Worm (Caenorhabditis elegans): ENCODE data around the gene col-99.

Gene col-99

ce11 chrIV:128525-128924, 19.2 kb downstream of the col-99 start:
- no peak for TF ChIP-seq sma-3 (GFP tag; optimal IDR thresholded peaks at IDR 0.05)
- TF ChIP-seq dmd-4 (tag; optimal IDR thresholded peaks at IDR 0.05) = no peak
- no peak for TF ChIP-seq ztf-11 (tag; optimal IDR thresholded peaks at IDR 0.05)
- TF ChIP-seq nhr-23 (tag; optimal IDR thresholded peaks at IDR 0.05) = no peak

- TF ChIP-seq nhr-12 (tag; optimal IDR thresholded peaks at IDR 0.05) (no peak), ceh-82 (tag; optimal IDR thresholded peaks at IDR 0.05) (no peak), ama-1 (optimal IDR thresholded peaks at IDR 0.05) (no peak), ceh-16 (tag; optimal IDR thresholded peaks at IDR 0.05) (no peak), zag-1 (tag; optimal IDR thresholded peaks at IDR 0.05) (peak; percentile 19), elt-1 (tag; optimal IDR thresholded peaks at IDR 0.05) (no peak), nhr-21 (tag; optimal IDR thresholded peaks at IDR 0.05) (peak; percentile 9), nhr-6 (tag; optimal IDR thresholded peaks at IDR 0.05) (peak; percentile 5), peb-1 (tag; optimal IDR thresholded peaks at IDR 0.05) (no peak), nhr-11 (tag; optimal IDR thresholded peaks at IDR 0.05) (no peak), unc-62 (GFP tag; optimal IDR thresholded peaks at IDR 0.05) (no peak), crh-2 (tag; optimal IDR thresholded peaks at IDR 0.05) (peak; percentile 53), snpc-4 (tag; optimal IDR thresholded peaks at IDR 0.05) (no peak), egl-27 (tag; optimal IDR thresholded peaks at IDR 0.05) (peak; percentile 1), lin-11 (tag; optimal IDR thresholded peaks at IDR 0.05) (peak; percentile 25), nhr-10 (tag; optimal IDR thresholded peaks at IDR 0.05) (no peak), fos-1 (tag; optimal IDR thresholded peaks at IDR 0.05) (peak; percentile 34), nhr-129 (tag; optimal IDR thresholded peaks at IDR 0.05) (peak; percentile 58), sma-3 (GFP tag; optimal IDR thresholded peaks at IDR 0.05) (peak; percentile 51), nhr-23 (tag; optimal IDR thresholded peaks at IDR 0.05) (no peak), Y55F3AM.14 (GFP tag; optimal IDR thresholded peaks at IDR 0.05) (no peak), F13H6.1 (tag; optimal IDR thresholded peaks at IDR 0.05) (peak; percentile 64), ztf-11 (tag; optimal IDR thresholded peaks at IDR 0.05) (no peak), elt-3 (tag; optimal IDR thresholded peaks at IDR 0.05) (no peak), R02D3.7 (tag; optimal IDR thresholded peaks at IDR 0.05) (no peak), blmp-1 (tag; optimal IDR thresholded peaks at IDR 0.05; ENCODE audit: insufficient read depth) (no peak), lin-39 (tag; optimal IDR thresholded peaks at IDR 0.05) (no peak), ZK546.5 (tag; optimal IDR thresholded peaks at IDR 0.05) (no peak), skn-1 (tag; optimal IDR thresholded peaks at IDR 0.05) (no peak), gmeb-1 (tag; optimal IDR thresholded peaks at IDR 0.05) (peak; percentile 53), mbf-1 (tag; optimal IDR thresholded peaks at IDR 0.05) (no peak), C34F6.9 (tag; optimal IDR thresholded peaks at IDR 0.05) (peak; percentile 67), ztf-4 (tag; optimal IDR thresholded peaks at IDR 0.05) (no peak), alr-1 (tag; optimal IDR thresholded peaks at IDR 0.05) (no peak), dmd-4 (tag; optimal IDR thresholded peaks at IDR 0.05) (no peak), mdl-1 (tag; optimal IDR thresholded peaks at IDR 0.05) (peak in 1 of 2 experiments; percentile 14), nhr-25 (tag; optimal IDR thresholded peaks at IDR 0.05) (no peak), lsy-2 (tag; optimal IDR thresholded peaks at IDR 0.05) (peak; percentile 86 to 97), lin-13 (GFP tag; optimal IDR thresholded peaks at IDR 0.05) (peak; percentile 71), sma-9 (GFP tag; optimal IDR thresholded peaks at IDR 0.05) (peak; percentile 25), sma-9 (tag; optimal IDR thresholded peaks at IDR 0.05) (no peak), aly-2 (tag; optimal IDR thresholded peaks at IDR 0.05) (no peak), mab-5 (tag; optimal IDR thresholded peaks at IDR 0.05) (no peak), unc-39 (tag; optimal IDR thresholded peaks at IDR 0.05) (no peak), unc-55 (GFP tag; optimal IDR thresholded peaks at IDR 0.05) (peak; percentile 78), nhr-77 (tag; optimal IDR thresholded peaks at IDR 0.05) (no peak), nhr-237 (tag; optimal IDR thresholded peaks at IDR 0.05) (no peak), sem-4 (tag; optimal IDR thresholded peaks at IDR 0.05) (no peak), ztf-1 (GFP tag; conservative IDR thresholded peaks at IDR 0.05) (no peak)
These were observed 21.6 kb downstream of the col-99 start, which contains the start of the genes grld-1 and cox-6C for ce11 chrIV:125881-126781. TSS of gene grld-1 (minus strand) at chrIV:125931. TSS of gene cox-6C (plus strand) at chrIV:126731.

Data from whole organism, L2 larva.